Worm (Caenorhabditis elegans) whole organism, late embryonic: ENCODE data around the gene C27D6.3.

Source experiments
- C08G9.2 ChIP-seq: sonication (generic microtip); optimal IDR thresholded peaks from 2 replicates; lab custom pipeline; 2016; ENCODE audit warnings: mild to moderate bottlenecking, missing genetic modification characterization, moderate library complexity, missing compliant biosample characterization
- C38D4.7 ChIP-seq: fragments of 200-800 bp; sonication (Bioruptor generic); optimal IDR thresholded peaks from 2 replicates; lab custom pipeline; 2018; ENCODE audit warnings: mild to moderate bottlenecking, missing genetic modification characterization, moderate library complexity, missing compliant biosample characterization
- F13H6.1 ChIP-seq: sonication (generic microtip); optimal IDR thresholded peaks from 2 replicates; lab custom pipeline; 2016; ENCODE audit warnings: missing genetic modification characterization, missing compliant biosample characterization
- Y22D7AL.16 ChIP-seq: sonication (generic microtip); optimal IDR thresholded peaks from 2 replicates; lab custom pipeline; 2016; ENCODE audit warnings: missing genetic modification characterization, missing compliant biosample characterization
- ahr-1 ChIP-seq: sonication (generic microtip); optimal IDR thresholded peaks from 2 replicates; lab custom pipeline; 2016; ENCODE audit warnings: missing genetic modification characterization, missing compliant biosample characterization
- ceh-14 ChIP-seq: sonication (generic microtip); optimal IDR thresholded peaks from 2 replicates; lab custom pipeline; 2016; ENCODE audit warnings: missing genotype, missing genetic modification characterization, missing compliant biosample characterization
- ceh-18 ChIP-seq: sonication (generic microtip); optimal IDR thresholded peaks from 2 replicates; lab custom pipeline; 2016; ENCODE audit warnings: missing genetic modification characterization, missing compliant biosample characterization
- ceh-19 ChIP-seq: fragments of 200-800 bp; sonication (Bioruptor generic); optimal IDR thresholded peaks from 2 replicates; lab custom pipeline; 2018; ENCODE audit warnings: mild to moderate bottlenecking, missing genetic modification characterization, missing compliant biosample characterization
- ceh-24 ChIP-seq: sonication (generic microtip); optimal IDR thresholded peaks from 2 replicates; lab custom pipeline; 2016; ENCODE audit warnings: mild to moderate bottlenecking, missing genetic modification characterization, missing compliant biosample characterization
- ceh-31 ChIP-seq: sonication (generic microtip); optimal IDR thresholded peaks from 2 replicates; lab custom pipeline; 2016; ENCODE audit warnings: missing genetic modification characterization, missing compliant biosample characterization
- ceh-34 ChIP-seq: sonication (generic microtip); optimal IDR thresholded peaks from 2 replicates; lab custom pipeline; 2016; ENCODE audit warnings: mild to moderate bottlenecking, missing genetic modification characterization, missing compliant biosample characterization
- ceh-45 ChIP-seq: fragments of 200-800 bp; sonication (Bioruptor generic); IDR thresholded peaks from 2 replicates; pipeline ENCODE4 v1.3.6; 2022; ENCODE audit warnings: missing genetic modification reagents, missing genetic modification characterization, missing compliant biosample characterization
- ceh-6 ChIP-seq: fragments of 200-800 bp; sonication (Bioruptor generic); optimal IDR thresholded peaks from 2 replicates; lab custom pipeline; 2018; ENCODE audit warnings: mild to moderate bottlenecking, missing genetic modification characterization, missing compliant biosample characterization
- elt-2 ChIP-seq: sonication (generic microtip); optimal IDR thresholded peaks from 2 replicates; lab custom pipeline; 2016; ENCODE audit warnings: missing genetic modification reagents, missing genetic modification characterization, missing compliant biosample characterization
- elt-4 ChIP-seq: sonication (generic microtip); optimal IDR thresholded peaks from 2 replicates; lab custom pipeline; 2016; ENCODE audit warnings: missing genetic modification characterization, missing compliant biosample characterization
- ets-4 ChIP-seq: sonication (generic microtip); optimal IDR thresholded peaks from 2 replicates; lab custom pipeline; 2016; ENCODE audit warnings: missing genetic modification characterization, missing compliant biosample characterization
- fax-1 ChIP-seq: sonication (generic microtip); optimal IDR thresholded peaks from 2 replicates; lab custom pipeline; 2016; ENCODE audit warnings: missing genotype, missing genetic modification characterization, missing compliant biosample characterization
- gmeb-2 ChIP-seq: sonication (generic microtip); optimal IDR thresholded peaks from 2 replicates; lab custom pipeline; 2016; ENCODE audit warnings: missing genetic modification characterization, inconsistent platforms, missing compliant biosample characterization
- hlh-13 ChIP-seq: fragments of 200-800 bp; sonication (Bioruptor generic); optimal IDR thresholded peaks from 2 replicates; lab custom pipeline; 2018; ENCODE audit warnings: mild to moderate bottlenecking, missing genetic modification characterization, missing compliant biosample characterization
- hlh-8 ChIP-seq: sonication (generic microtip); optimal IDR thresholded peaks from 2 replicates; lab custom pipeline; 2016; ENCODE audit warnings: missing genotype, missing genetic modification characterization, missing compliant biosample characterization
- lim-6 ChIP-seq: sonication (generic microtip); optimal IDR thresholded peaks from 2 replicates; lab custom pipeline; 2016; ENCODE audit warnings: missing genetic modification characterization, missing compliant biosample characterization
- lin-11 ChIP-seq: fragments of 200-800 bp; sonication (Bioruptor generic); optimal IDR thresholded peaks from 2 replicates; lab custom pipeline; 2018; ENCODE audit warnings: mild to moderate bottlenecking, missing genetic modification characterization, missing compliant biosample characterization
- madf-2 ChIP-seq: sonication (generic microtip); optimal IDR thresholded peaks from 2 replicates; lab custom pipeline; 2017; ENCODE audit warnings: missing genetic modification characterization, missing compliant biosample characterization
- mec-3 ChIP-seq: sonication (generic microtip); optimal IDR thresholded peaks from 2 replicates; lab custom pipeline; 2016; ENCODE audit warnings: borderline replicate concordance, missing genetic modification characterization, missing compliant biosample characterization
- nfya-1 ChIP-seq: sonication (generic microtip); optimal IDR thresholded peaks from 2 replicates; lab custom pipeline; 2017; ENCODE audit warnings: missing genetic modification characterization, mild to moderate bottlenecking, missing compliant biosample characterization, antibody characterized with exemption, moderate library complexity
- npax-4 ChIP-seq: sonication (generic microtip); optimal IDR thresholded peaks from 2 replicates; lab custom pipeline; 2016; ENCODE audit warnings: missing genetic modification characterization, missing compliant biosample characterization
- odd-2 ChIP-seq: sonication (generic microtip); optimal IDR thresholded peaks from 2 replicates; lab custom pipeline; 2017; ENCODE audit warnings: antibody characterized with exemption, mild to moderate bottlenecking, missing genetic modification characterization, missing compliant biosample characterization
- pax-1 ChIP-seq: fragments of 150-350 bp; optimal IDR thresholded peaks from 2 replicates; lab custom pipeline; 2014; ENCODE audit warnings: missing biosample characterization, missing genetic modification characterization
- pha-2 ChIP-seq: sonication (generic microtip); optimal IDR thresholded peaks from 2 replicates; lab custom pipeline; 2017; ENCODE audit warnings: mild to moderate bottlenecking, missing genetic modification characterization, missing compliant biosample characterization
- ref-2 ChIP-seq: sonication (generic microtip); optimal IDR thresholded peaks from 2 replicates; lab custom pipeline; 2016; ENCODE audit warnings: missing genetic modification characterization, missing compliant biosample characterization
- rnt-1 ChIP-seq: sonication (generic microtip); optimal IDR thresholded peaks from 2 replicates; lab custom pipeline; 2016; ENCODE audit warnings: missing genetic modification characterization, missing compliant biosample characterization
- sox-2 ChIP-seq: fragments of 200-800 bp; sonication (Bioruptor generic); IDR thresholded peaks from 2 replicates; pipeline ENCODE4 v1.3.6; 2022; ENCODE audit warnings: missing genetic modification reagents, missing genetic modification characterization, missing compliant biosample characterization
- sox-4 ChIP-seq: sonication (generic microtip); optimal IDR thresholded peaks from 2 replicates; lab custom pipeline; 2017; ENCODE audit warnings: mild to moderate bottlenecking, missing genetic modification characterization, inconsistent platforms, missing compliant biosample characterization
- syd-9 ChIP-seq: sonication (generic microtip); optimal IDR thresholded peaks from 2 replicates; lab custom pipeline; 2016; ENCODE audit warnings: mild to moderate bottlenecking, missing genetic modification characterization, moderate library complexity, missing compliant biosample characterization
- tbx-2 ChIP-seq: sonication (generic microtip); optimal IDR thresholded peaks from 2 replicates; lab custom pipeline; 2016; ENCODE audit warnings: missing genetic modification characterization, missing compliant biosample characterization
- tbx-7 ChIP-seq: sonication (generic microtip); optimal IDR thresholded peaks from 2 replicates; lab custom pipeline; 2016; ENCODE audit warnings: missing genotype, missing genetic modification characterization, missing compliant biosample characterization
- ttx-3 ChIP-seq: sonication (generic microtip); optimal IDR thresholded peaks from 2 replicates; lab custom pipeline; 2016; ENCODE audit warnings: missing genetic modification reagents, missing genetic modification characterization, missing compliant biosample characterization
- unc-3 ChIP-seq, 2 experiments: fragments of 200-800 bp in 1 of 2; sonication (Bioruptor generic) in 1 of 2; sonication (generic microtip) in 1 of 2; conservative IDR thresholded peaks in 1 of 2; optimal IDR thresholded peaks in 1 of 2; 2 replicates each; pipeline versions ENCODE4 v1.3.6 to Lab custom; 2016 to 2022; ENCODE audit warnings: missing compliant biosample characterization in 2 of 2, missing genetic modification characterization in 2 of 2, missing genetic modification reagents in 1 of 2
- unc-42 ChIP-seq: sonication (generic microtip); optimal IDR thresholded peaks from 2 replicates; lab custom pipeline; 2016; ENCODE audit warnings: missing genotype, missing genetic modification characterization, missing compliant biosample characterization
- zip-5 ChIP-seq: sonication (generic microtip); optimal IDR thresholded peaks from 2 replicates; lab custom pipeline; 2016; ENCODE audit warnings: missing genetic modification characterization, missing compliant biosample characterization

C27D6.3 gene

DNA sequence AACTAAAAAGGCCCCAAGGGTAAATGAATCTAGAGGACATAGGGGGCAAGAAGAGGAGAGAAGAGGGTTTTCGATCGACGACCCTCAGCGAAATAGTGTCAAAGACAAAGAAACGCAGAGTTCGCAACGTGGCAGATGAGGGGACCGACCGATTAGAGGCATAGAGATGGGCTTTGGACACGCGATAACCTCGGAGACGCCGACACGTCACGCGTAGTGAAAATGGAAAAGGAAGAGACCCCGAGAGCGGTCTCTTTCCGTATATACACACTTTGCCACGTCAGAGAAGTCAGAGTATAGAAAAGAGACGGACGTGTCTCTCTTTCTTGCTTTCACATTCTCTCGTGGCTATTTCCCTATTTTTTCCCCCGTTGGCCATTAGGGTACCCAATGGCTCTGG is 7.2 kb upstream of the C27D6.3 start (continued):
- no peak for TF ChIP-seq fax-1 (tag; lab: Kevin White, UChicago)
- TF ChIP-seq zip-5 (tag; lab: Kevin White, UChicago) = no peak
- TF ChIP-seq ref-2 (tag; lab: Kevin White, UChicago) = peak; percentile 61
- TF ChIP-seq tbx-2 (tag; lab: Kevin White, UChicago) = peak; percentile 55
- peak; percentile 52 for TF ChIP-seq rnt-1 (tag; lab: Kevin White, UChicago)
- no peak for TF ChIP-seq C38D4.7 (GFP tag; lab: Kevin White, UChicago)
- no peak for TF ChIP-seq ceh-14 (tag; lab: Kevin White, UChicago)
- TF ChIP-seq gmeb-2 (tag; lab: Kevin White, UChicago) = no peak
- TF ChIP-seq lim-6 (tag; lab: Kevin White, UChicago) = no peak
- TF ChIP-seq ceh-18 (tag; lab: Kevin White, UChicago) = peak; percentile 74
- no peak for TF ChIP-seq ahr-1
- TF ChIP-seq F13H6.1 (tag; lab: Kevin White, UChicago) = peak; percentile 36
- TF ChIP-seq mec-3 = no peak
- no peak for TF ChIP-seq ceh-6 (GFP tag; lab: Kevin White, UChicago)
- no peak for TF ChIP-seq lin-11 (tag; lab: Kevin White, UChicago)
- TF ChIP-seq odd-2 (tag; lab: Kevin White, UChicago) = no peak
- TF ChIP-seq nfya-1 (tag; lab: Kevin White, UChicago) = peak; percentile 80
- TF ChIP-seq ceh-24 = no peak
- no peak for TF ChIP-seq ets-4 (tag; lab: Kevin White, UChicago)
- no peak for TF ChIP-seq C08G9.2 (tag; lab: Kevin White, UChicago)
- no peak for TF ChIP-seq sox-2 (GFP tag; lab: Robert Waterston, UW)
- no peak for TF ChIP-seq sox-4 (tag; lab: Kevin White, UChicago)
- TF ChIP-seq unc-3 (GFP tag; conservative IDR thresholded peaks at IDR 0.05; lab: Robert Waterston, UW) = no peak
- peak; percentile 30 for TF ChIP-seq unc-3 (tag; optimal IDR thresholded peaks at IDR 0.05; lab: Kevin White, UChicago)

ce11 chrII:5180272-5180671 is 6.0 kb upstream of the C27D6.3 start:
- no peak for TF ChIP-seq hlh-13 (GFP tag; lab: Kevin White, UChicago)
- TF ChIP-seq ceh-34 (tag; lab: Kevin White, UChicago) = no peak
- TF ChIP-seq ceh-19 (GFP tag; lab: Kevin White, UChicago) = no peak
- TF ChIP-seq fax-1 (tag; lab: Kevin White, UChicago) = no peak
- no peak for TF ChIP-seq pax-1
- no peak for TF ChIP-seq npax-4 (tag; lab: Kevin White, UChicago)
- no peak for TF ChIP-seq ahr-1
- TF ChIP-seq unc-3 (GFP tag; conservative IDR thresholded peaks at IDR 0.05; lab: Robert Waterston, UW) = no peak
- no peak for TF ChIP-seq unc-3 (tag; optimal IDR thresholded peaks at IDR 0.05; lab: Kevin White, UChicago)
- no peak for TF ChIP-seq ceh-45 (GFP tag; lab: Robert Waterston, UW)
- no peak for TF ChIP-seq unc-42
- TF ChIP-seq ref-2 (tag; lab: Kevin White, UChicago) = no peak
- no peak for TF ChIP-seq Y22D7AL.16
- no peak for TF ChIP-seq ttx-3
- TF ChIP-seq hlh-8 (tag; lab: Kevin White, UChicago) = no peak
- no peak for TF ChIP-seq madf-2 (tag; lab: Kevin White, UChicago)
- no peak for TF ChIP-seq ceh-31 (tag; lab: Kevin White, UChicago)
- TF ChIP-seq pha-2 (tag; lab: Kevin White, UChicago) = no peak

DNA sequence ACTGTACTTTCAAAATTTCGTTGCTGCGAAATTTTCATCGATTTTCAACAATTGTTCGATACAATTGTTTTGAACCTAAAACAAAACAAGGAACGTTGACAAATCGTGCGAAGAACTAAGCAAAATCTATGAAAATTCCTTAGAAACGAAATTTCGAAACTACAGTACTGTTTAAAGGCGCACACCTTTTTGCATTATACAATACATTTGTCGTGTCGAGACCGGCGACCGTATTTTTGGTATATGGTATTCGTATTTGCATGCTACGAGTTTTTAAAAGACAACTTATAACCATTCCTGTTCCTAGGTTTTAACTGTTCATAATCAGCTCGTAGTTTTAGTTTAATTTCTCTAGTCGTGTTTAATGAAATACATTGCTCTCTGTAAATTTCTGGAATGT is 4.3 kb upstream of the C27D6.3 start:
- no peak for TF ChIP-seq syd-9 (tag; lab: Kevin White, UChicago)
- no peak for TF ChIP-seq mec-3
- TF ChIP-seq elt-4 (tag; lab: Kevin White, UChicago) = no peak
- TF ChIP-seq tbx-7 = no peak
- no peak for TF ChIP-seq elt-2 (tag; lab: Kevin White, UChicago)
- TF ChIP-seq, all 69 proteins: peak for 0
